Worm (Caenorhabditis elegans) whole organism, dauer: ENCODE results near the gene taf-2.

Experiments used
- unc-62 ChIP-seq: sonication (generic microtip); optimal IDR thresholded peaks from 2 replicates; lab custom pipeline; 2017; ENCODE audit warnings: missing biosample characterization, missing genetic modification reagents, missing genetic modification characterization

The taf-2 gene

ce11 chrIV:3593513-3593912 is at the start of gene taf-2:
taf-2 (minus strand) TSS chrIV:3593613.
- no peak for TF ChIP-seq unc-62 (GFP tag; lab: Kevin White, UChicago)

ce11 chrIV:3642189-3642588 is 48.8 kb upstream of the taf-2 start, which contains the start of gene CC8.3:
CC8.3 (minus strand) TSS chrIV:3642289.
- TF ChIP-seq unc-62 (GFP tag; lab: Kevin White, UChicago): no peak

- no peak for TF ChIP-seq unc-62 (GFP tag; lab: Kevin White, UChicago)
Measured at ce11 chrIV:3638250-3638926, 45.0 kb upstream of the taf-2 start.

- TF ChIP-seq unc-62 (GFP tag; lab: Kevin White, UChicago): no peak
Measured at ce11 chrIV:3636528-3637129, 43.2 kb upstream of the taf-2 start, which contains the start of gene madf-9. madf-9 (plus strand) TSS chrIV:3637079.

ce11 chrIV:3633254-3633653 is 39.8 kb upstream of the taf-2 start, which contains the start of gene ZC416.2:
ZC416.2 (plus strand) TSS chrIV:3633619.
- no peak for TF ChIP-seq unc-62 (GFP tag; lab: Kevin White, UChicago)

- no peak for TF ChIP-seq unc-62 (GFP tag; lab: Kevin White, UChicago)
Measured at ce11 chrIV:3632475-3632874, 39.1 kb upstream of the taf-2 start.

- no peak for TF ChIP-seq unc-62 (GFP tag; lab: Kevin White, UChicago)
Measured at ce11 chrIV:3628896-3629641, 35.7 kb upstream of the taf-2 start.

ce11 chrIV:3626447-3626846 is 33.0 kb upstream of the taf-2 start:
- no peak for TF ChIP-seq unc-62 (GFP tag; lab: Kevin White, UChicago)

ce11 chrIV:3624597-3624996 is 31.2 kb upstream of the taf-2 start, which contains the start of the genes cha-1 and unc-17:
cha-1 (minus strand) TSS chrIV:3624697.
unc-17 (minus strand) TSS chrIV:3624699.
- TF ChIP-seq unc-62 (GFP tag; lab: Kevin White, UChicago): no peak

ce11 chrIV:3621805-3622355 is 28.5 kb upstream of the taf-2 start:
- TF ChIP-seq unc-62 (GFP tag; lab: Kevin White, UChicago): no peak

- TF ChIP-seq unc-62 (GFP tag; lab: Kevin White, UChicago): no peak
Measured at ce11 chrIV:3618719-3619118, 25.3 kb upstream of the taf-2 start.

ce11 chrIV:3613022-3613605 is 19.7 kb upstream of the taf-2 start, which contains the start of gene ltah-1.2:
ltah-1.2 (minus strand) TSS chrIV:3613072.
- TF ChIP-seq unc-62 (GFP tag; lab: Kevin White, UChicago): no peak

- no peak for TF ChIP-seq unc-62 (GFP tag; lab: Kevin White, UChicago)
Measured at ce11 chrIV:3611845-3612244, 18.4 kb upstream of the taf-2 start.

ce11 chrIV:3610987-3611386 is 17.6 kb upstream of the taf-2 start:
- TF ChIP-seq unc-62 (GFP tag; lab: Kevin White, UChicago): no peak

- no peak for TF ChIP-seq unc-62 (GFP tag; lab: Kevin White, UChicago)
Measured at ce11 chrIV:3608547-3609222, 15.3 kb upstream of the taf-2 start.
